Worm (Caenorhabditis elegans): ENCODE results near the gene prp-8.

prp-8 gene

ce11 chrIII:8144574-8145065 lies 19.6 kb upstream of the prp-8 start, which contains the start of the genes C14B9.8 and mrpl-18 (continued):
- TF ChIP-seq ceh-27 (GFP tag; optimal IDR thresholded peaks at IDR 0.05) (peak; percentile 38), K11D2.4 (GFP tag; IDR thresholded peaks at IDR 0.05) (0 out of 2 replicates have a peak, but pooled peaks have one; percentile 18), bed-2 (GFP tag; IDR thresholded peaks at IDR 0.05) (0 out of 2 replicates have a peak, but pooled peaks have one; percentile 31), nhr-120 (GFP tag; IDR thresholded peaks at IDR 0.05) (no peak), madf-3 (GFP tag; IDR thresholded peaks at IDR 0.05) (0 out of 2 replicates have a peak, but pooled peaks have one; percentile 14), F33H1.4 (GFP tag; IDR thresholded peaks at IDR 0.05) (peak; percentile 55), hmg-20 (GFP tag; IDR thresholded peaks at IDR 0.05) (no peak), unc-130 (GFP tag; optimal IDR thresholded peaks at IDR 0.05) (peak; percentile 73), ztf-6 (GFP tag; IDR thresholded peaks at IDR 0.05) (no peak), egl-18 (GFP tag; IDR thresholded peaks at IDR 0.05) (no peak), lir-1 (GFP tag; conservative IDR thresholded peaks at IDR 0.05) (peak; percentile 55), Y56A3A.18 (GFP tag; IDR thresholded peaks at IDR 0.05) (no peak), F37B4.10 (GFP tag; IDR thresholded peaks at IDR 0.05) (no peak), let-607 (tag; optimal IDR thresholded peaks at IDR 0.05) (peak in 1 of 2 experiments; percentile 16), B0336.3 (GFP tag; IDR thresholded peaks at IDR 0.05) (no peak), let-526 (GFP tag; IDR thresholded peaks at IDR 0.05) (no peak; the same call in 1 of the 2 replicates)

- TF ChIP-seq hsf-1 (GFP tag; IDR thresholded peaks at IDR 0.05) (0 out of 2 replicates have a peak, but pooled peaks have one; percentile 30), madf-3 (GFP tag; IDR thresholded peaks at IDR 0.05) (0 out of 2 replicates have a peak, but pooled peaks have one; percentile 39), rcor-1 (GFP tag; IDR thresholded peaks at IDR 0.05) (no peak), T07F8.4 (tag; optimal IDR thresholded peaks at IDR 0.05) (no peak), Y53G8AR.9 (GFP tag; conservative IDR thresholded peaks at IDR 0.05) (no peak), cebp-1 (GFP tag; IDR thresholded peaks at IDR 0.05) (no peak), cebp-1 (tag; optimal IDR thresholded peaks at IDR 0.05) (no peak)
These were observed 18.2 kb upstream of the prp-8 start for ce11 chrIII:8145971-8146370.

ce11 chrIII:8148751-8149150 lies 15.4 kb upstream of the prp-8 start, which contains the start of gene D2007.2:
TSS of gene D2007.2 (plus strand) at chrIII:8148963.
- TF ChIP-seq nhr-27 (tag; optimal IDR thresholded peaks at IDR 0.05) = no peak
- no peak for TF ChIP-seq ets-4 (GFP tag; optimal IDR thresholded peaks at IDR 0.05)
- TF ChIP-seq nhr-120 (GFP tag; IDR thresholded peaks at IDR 0.05) = no peak
- no peak for TF ChIP-seq repo-1 (tag; optimal IDR thresholded peaks at IDR 0.05)
- no peak for TF ChIP-seq dpl-1 (GFP tag; optimal IDR thresholded peaks at IDR 0.05)
- no peak for TF ChIP-seq ztf-6 (GFP tag; IDR thresholded peaks at IDR 0.05)
- TF ChIP-seq rec-8 (tag; optimal IDR thresholded peaks at IDR 0.05) = no peak
- TF ChIP-seq madf-10 (tag; optimal IDR thresholded peaks at IDR 0.05) = no peak
- no peak for TF ChIP-seq F57C9.4 (tag; optimal IDR thresholded peaks at IDR 0.05)
- TF ChIP-seq nhr-179 (tag; optimal IDR thresholded peaks at IDR 0.05) = no peak
- TF ChIP-seq Y67H2A.10 (GFP tag; conservative IDR thresholded peaks at IDR 0.05) = no peak
- no peak for TF ChIP-seq hmg-1.2 (GFP tag; IDR thresholded peaks at IDR 0.05)
- no peak for TF ChIP-seq lsy-27 (tag; optimal IDR thresholded peaks at IDR 0.05; ENCODE audit: borderline replicate concordance, insufficient read depth)
- no peak for TF ChIP-seq fkh-3 (tag; optimal IDR thresholded peaks at IDR 0.05)
- TF ChIP-seq T26A5.8 (tag; optimal IDR thresholded peaks at IDR 0.05) = no peak

All from whole organism, young adult.